Fruit fly (Drosophila melanogaster) whole organism, prepupa: ENCODE results near the gene CG15153.

Experiments
- Blimp-1 ChIP-seq: fragments of 200-800 bp; sonication (Bioruptor generic); optimal IDR thresholded peaks from 3 replicates; lab custom pipeline; 2017; ENCODE audit warnings: missing biosample characterization, missing genetic modification characterization, mild to moderate bottlenecking, moderate library complexity, missing genetic modification reagents
- CG3032 ChIP-seq: fragments of 200-800 bp; optimal IDR thresholded peaks from 2 replicates; lab custom pipeline; 2019; ENCODE audit warnings: missing biosample characterization, mild to moderate bottlenecking, missing genetic modification characterization, moderate library complexity
- CG4318 ChIP-seq: fragments of 200-800 bp; sonication (Bioruptor generic); optimal IDR thresholded peaks from 3 replicates; lab custom pipeline; 2017; ENCODE audit warnings: missing biosample characterization, mild to moderate bottlenecking, missing genetic modification characterization
- Eip78C ChIP-seq: fragments of 200-800 bp; sonication (Bioruptor generic); peaks from one replicate; lab custom pipeline; 2016; ENCODE audit warnings: missing biosample characterization, missing genetic modification characterization
- Eip93F ChIP-seq: fragments of 200-800 bp; sonication (Bioruptor generic); optimal IDR thresholded peaks from 2 replicates; lab custom pipeline; 2016; ENCODE audit warnings: missing biosample characterization, mild to moderate bottlenecking, missing genetic modification characterization
- Gug ChIP-seq: fragments of 200-800 bp; sonication (Bioruptor generic); IDR thresholded peaks from 2 replicates; pipeline ENCODE4 v1.3.6; 2022; ENCODE audit warnings: missing biosample characterization, missing genetic modification characterization
- Met ChIP-seq: fragments of 200-800 bp; sonication (Bioruptor generic); optimal IDR thresholded peaks from 3 replicates; lab custom pipeline; 2016; ENCODE audit warnings: missing biosample characterization, missing genetic modification characterization
- achi ChIP-seq: fragments of 200-800 bp; sonication (Bioruptor generic); optimal IDR thresholded peaks from 3 replicates; lab custom pipeline; 2016; ENCODE audit warnings: missing biosample characterization, missing genetic modification characterization
- dac ChIP-seq: fragments of 200-800 bp; sonication (Bioruptor generic); optimal IDR thresholded peaks from 2 replicates; lab custom pipeline; 2017; ENCODE audit warnings: missing biosample characterization, mild to moderate bottlenecking, missing genetic modification characterization
- fkh ChIP-seq: fragments of 200-800 bp; sonication (Bioruptor generic); optimal IDR thresholded peaks from 3 replicates; lab custom pipeline; 2017; ENCODE audit warnings: missing biosample characterization, mild to moderate bottlenecking, missing genetic modification characterization, moderate library complexity
- spab ChIP-seq: fragments of 200-800 bp; sonication (Bioruptor generic); optimal IDR thresholded peaks from 2 replicates; lab custom pipeline; 2017; ENCODE audit warnings: missing biosample characterization, mild to moderate bottlenecking, missing genetic modification characterization, missing genetic modification reagents

- no peak for TF ChIP-seq dac
- no peak for TF ChIP-seq achi (GFP tag; lab: Kevin White, UChicago)
- no peak for TF ChIP-seq CG4318
- no peak for TF ChIP-seq spab (GFP tag; lab: Kevin White, UChicago)
- no peak for TF ChIP-seq CG3032 (tag; lab: Kevin White, UChicago)
- no peak for TF ChIP-seq Eip93F (GFP tag; lab: Kevin White, UChicago)
- TF ChIP-seq Blimp-1 (GFP tag; lab: Kevin White, UChicago), result no peak
- TF ChIP-seq Gug (GFP tag; lab: Robert Waterston, UW), result no peak
- TF ChIP-seq fkh, result no peak
- TF ChIP-seq Eip78C, result no peak
- no peak for TF ChIP-seq Met (GFP tag; lab: Kevin White, UChicago)
These were observed 30.9 kb upstream of the CG15153 start for dm6 chr2L:18122920-18123319.
